Worm (Caenorhabditis elegans) whole organism, L2 larva: Measurements from ENCODE around the gene nkb-3.

Source experiments
- C34F6.9 ChIP-seq: fragments of 150-350 bp; optimal IDR thresholded peaks from 2 replicates; lab custom pipeline; 2014; ENCODE audit warnings: missing biosample characterization, missing genetic modification characterization
- F13H6.1 ChIP-seq: sonication (generic microtip); optimal IDR thresholded peaks from 2 replicates; lab custom pipeline; 2016; ENCODE audit warnings: missing genetic modification characterization, missing compliant biosample characterization
- R02D3.7 ChIP-seq: fragments of 150-350 bp; optimal IDR thresholded peaks from 2 replicates; lab custom pipeline; 2014; ENCODE audit warnings: missing biosample characterization, missing genetic modification characterization
- Y55F3AM.14 ChIP-seq: fragments of 200-800 bp; sonication (Bioruptor generic); optimal IDR thresholded peaks from 2 replicates; lab custom pipeline; 2018; ENCODE audit warnings: mild to moderate bottlenecking, missing genetic modification characterization, missing compliant biosample characterization
- aly-2 ChIP-seq: fragments of 150-350 bp; optimal IDR thresholded peaks from 2 replicates; lab custom pipeline; 2014; ENCODE audit warnings: missing biosample characterization, missing genetic modification characterization
- ama-1 ChIP-seq: fragments of 150-350 bp; optimal IDR thresholded peaks from 2 replicates; lab custom pipeline; 2018; ENCODE audit warnings: inconsistent platforms
- blmp-1 ChIP-seq: sonication (generic microtip); optimal IDR thresholded peaks from 2 replicates; lab custom pipeline; 2017; ENCODE audit warnings: missing genetic modification characterization, mild to moderate bottlenecking, missing compliant biosample characterization, antibody characterized with exemption, moderate library complexity; ENCODE audit not compliant: insufficient read depth
- ceh-82 ChIP-seq: fragments of 150-350 bp; optimal IDR thresholded peaks from 2 replicates; lab custom pipeline; 2014; ENCODE audit warnings: missing biosample characterization, missing genetic modification characterization
- crh-2 ChIP-seq: sonication (generic microtip); optimal IDR thresholded peaks from 2 replicates; lab custom pipeline; 2017; ENCODE audit warnings: missing biosample characterization, missing genetic modification characterization
- dmd-4 ChIP-seq: sonication (generic microtip); optimal IDR thresholded peaks from 2 replicates; lab custom pipeline; 2017; ENCODE audit warnings: missing biosample characterization, missing genetic modification characterization
- egl-27 ChIP-seq: sonication (generic microtip); optimal IDR thresholded peaks from 3 replicates; lab custom pipeline; 2017; ENCODE audit warnings: missing biosample characterization, missing genetic modification reagents, missing genetic modification characterization
- elt-1 ChIP-seq: fragments of 150-350 bp; optimal IDR thresholded peaks from 2 replicates; lab custom pipeline; 2014; ENCODE audit warnings: missing biosample characterization, missing genetic modification characterization
- elt-3 ChIP-seq: sonication (generic microtip); optimal IDR thresholded peaks from 2 replicates; lab custom pipeline; 2017; ENCODE audit warnings: missing biosample characterization, missing genetic modification characterization
- fos-1 ChIP-seq: fragments of 150-350 bp; optimal IDR thresholded peaks from 2 replicates; lab custom pipeline; 2014; ENCODE audit warnings: missing biosample characterization, missing genetic modification characterization
- gmeb-1 ChIP-seq: fragments of 150-350 bp; optimal IDR thresholded peaks from 2 replicates; lab custom pipeline; 2014; ENCODE audit warnings: missing biosample characterization, missing genetic modification characterization
- lin-13 ChIP-seq: fragments of 150-350 bp; optimal IDR thresholded peaks from 2 replicates; lab custom pipeline; 2014; ENCODE audit warnings: missing biosample characterization, missing genetic modification reagents, missing genetic modification characterization
- lsy-2 ChIP-seq, 2 experiments: fragments of 150-350 bp in 1 of 2; sonication (generic microtip) in 1 of 2; optimal IDR thresholded peaks; 2 replicates each; lab custom pipeline; 2014 to 2017; ENCODE audit warnings: missing biosample characterization in 2 of 2, missing genetic modification characterization in 2 of 2
- mab-5 ChIP-seq: fragments of 150-350 bp; optimal IDR thresholded peaks from 2 replicates; lab custom pipeline; 2014; ENCODE audit warnings: missing biosample characterization, missing genetic modification characterization
- nhr-10 ChIP-seq: sonication (generic microtip); optimal IDR thresholded peaks from 2 replicates; lab custom pipeline; 2017; ENCODE audit warnings: missing biosample characterization, missing genetic modification characterization
- nhr-11 ChIP-seq: fragments of 150-350 bp; optimal IDR thresholded peaks from 2 replicates; lab custom pipeline; 2014; ENCODE audit warnings: missing biosample characterization, missing genetic modification characterization
- nhr-129 ChIP-seq: fragments of 150-350 bp; optimal IDR thresholded peaks from 2 replicates; lab custom pipeline; 2014; ENCODE audit warnings: missing biosample characterization, missing genetic modification characterization
- nhr-21 ChIP-seq: fragments of 150-350 bp; optimal IDR thresholded peaks from 2 replicates; lab custom pipeline; 2014; ENCODE audit warnings: missing biosample characterization, missing genetic modification characterization
- nhr-237 ChIP-seq: fragments of 150-350 bp; optimal IDR thresholded peaks from 2 replicates; lab custom pipeline; 2014; ENCODE audit warnings: missing biosample characterization, missing genetic modification characterization
- nhr-25 ChIP-seq: fragments of 150-350 bp; sonication (generic microtip); optimal IDR thresholded peaks from 3 replicates; lab custom pipeline; 2014; ENCODE audit warnings: missing biosample characterization, missing genetic modification characterization
- peb-1 ChIP-seq: fragments of 150-350 bp; optimal IDR thresholded peaks from 2 replicates; lab custom pipeline; 2014; ENCODE audit warnings: missing biosample characterization, missing genetic modification characterization
- skn-1 ChIP-seq: sonication (generic microtip); optimal IDR thresholded peaks from 2 replicates; lab custom pipeline; 2017; ENCODE audit warnings: missing biosample characterization, missing genetic modification characterization
- sma-9 ChIP-seq, 2 experiments: fragments of 150-350 bp in 1 of 2; sonication (generic microtip) in 1 of 2; optimal IDR thresholded peaks; 2 replicates each; lab custom pipeline; 2014 to 2016; ENCODE audit warnings: missing genetic modification characterization in 2 of 2, mild to moderate bottlenecking in 1 of 2, missing biosample characterization in 1 of 2, missing compliant biosample characterization in 1 of 2, missing genetic modification reagents in 1 of 2, moderate library complexity in 1 of 2
- snpc-4 ChIP-seq: fragments of 150-350 bp; optimal IDR thresholded peaks from 2 replicates; lab custom pipeline; 2014; ENCODE audit warnings: missing biosample characterization, missing genetic modification characterization
- unc-39 ChIP-seq: fragments of 150-350 bp; optimal IDR thresholded peaks from 2 replicates; lab custom pipeline; 2014; ENCODE audit warnings: missing biosample characterization, missing genetic modification characterization
- unc-55 ChIP-seq: fragments of 150-350 bp; sonication (generic microtip); optimal IDR thresholded peaks from 3 replicates; lab custom pipeline; 2014; ENCODE audit warnings: missing biosample characterization, missing genetic modification reagents, missing genetic modification characterization
- unc-62 ChIP-seq: fragments of 150-350 bp; optimal IDR thresholded peaks from 2 replicates; lab custom pipeline; 2014; ENCODE audit warnings: missing biosample characterization, missing genetic modification reagents, missing genetic modification characterization
- zag-1 ChIP-seq: fragments of 150-350 bp; optimal IDR thresholded peaks from 2 replicates; lab custom pipeline; 2014; ENCODE audit warnings: missing biosample characterization, missing genetic modification characterization
- ztf-4 ChIP-seq: fragments of 150-350 bp; optimal IDR thresholded peaks from 2 replicates; lab custom pipeline; 2014; ENCODE audit warnings: missing biosample characterization, missing genetic modification characterization

Gene nkb-3

ce11 chrX:13770508-13770978 lies at the start of gene nkb-3:
Gene nkb-3, minus strand, starts transcription at chrX:13770558.
- TF ChIP-seq unc-55 (GFP tag; lab: Kevin White, UChicago), result peak; percentile 34
- no peak for TF ChIP-seq crh-2 (tag; lab: Kevin White, UChicago)
- TF ChIP-seq ama-1 (lab: Kevin White, UChicago), result peak; percentile 16

ce11 chrX:13818791-13819190 lies 48.4 kb upstream of the nkb-3 start:
- no peak for TF ChIP-seq C34F6.9
- peak; percentile 41 for TF ChIP-seq fos-1 (tag; lab: Kevin White, UChicago)

ce11 chrX:13811929-13812328 lies 41.6 kb upstream of the nkb-3 start:
- TF ChIP-seq ceh-82 (no peak), sma-9 (GFP tag; optimal IDR thresholded peaks at IDR 0.05; lab: Kevin White, UChicago) (peak; percentile 23), sma-9 (tag; optimal IDR thresholded peaks at IDR 0.05; lab: Kevin White, UChicago) (no peak), blmp-1 (tag; lab: Kevin White, UChicago) (no peak), lsy-2 (tag; optimal IDR thresholded peaks at IDR 0.05; lab: Kevin White, UChicago) (peak in 1 of 2 experiments; percentile 24), nhr-237 (tag; lab: Kevin White, UChicago) (no peak), F13H6.1 (tag; lab: Kevin White, UChicago) (no peak), C34F6.9 (peak; percentile 28), unc-62 (GFP tag; lab: Kevin White, UChicago) (no peak), unc-55 (GFP tag; lab: Kevin White, UChicago) (peak; percentile 11), zag-1 (tag; lab: Kevin White, UChicago) (peak; percentile 21)

- TF ChIP-seq skn-1 (no peak), nhr-237 (tag; lab: Kevin White, UChicago) (no peak), snpc-4 (tag; lab: Kevin White, UChicago) (no peak), nhr-129 (tag; lab: Kevin White, UChicago) (no peak)
- TF ChIP-seq, all 48 proteins: peak for 0
These were observed 40.8 kb upstream of the nkb-3 start for ce11 chrX:13811156-13811555.

ce11 chrX:13809773-13810172 lies 39.4 kb upstream of the nkb-3 start, which contains the start of gene obr-3:
Gene obr-3, minus strand, starts transcription at chrX:13809873.
- TF ChIP-seq nhr-129 (tag; lab: Kevin White, UChicago), result no peak
- TF ChIP-seq snpc-4 (tag; lab: Kevin White, UChicago), result no peak
- TF ChIP-seq zag-1 (tag; lab: Kevin White, UChicago), result no peak
- TF ChIP-seq C34F6.9, result no peak
- TF ChIP-seq peb-1 (tag; lab: Kevin White, UChicago), result no peak
- TF ChIP-seq aly-2 (tag; lab: Kevin White, UChicago), result no peak
- TF ChIP-seq unc-55 (GFP tag; lab: Kevin White, UChicago), result no peak
- no peak for TF ChIP-seq ztf-4 (tag; lab: Kevin White, UChicago)
- TF ChIP-seq elt-3 (tag; lab: Kevin White, UChicago), result no peak
- TF ChIP-seq R02D3.7 (tag; lab: Kevin White, UChicago), result no peak
- no peak for TF ChIP-seq dmd-4 (tag; lab: Kevin White, UChicago)
- TF ChIP-seq nhr-237 (tag; lab: Kevin White, UChicago), result no peak
- TF ChIP-seq nhr-25 (tag; lab: Kevin White, UChicago), result no peak
- TF ChIP-seq lin-13 (GFP tag; lab: Kevin White, UChicago), result no peak
- TF ChIP-seq ama-1 (lab: Kevin White, UChicago), result no peak
- TF ChIP-seq egl-27 (tag; lab: Kevin White, UChicago), result no peak
- TF ChIP-seq gmeb-1 (tag; lab: Kevin White, UChicago), result no peak
- no peak for TF ChIP-seq mab-5
- TF ChIP-seq ceh-82, result no peak

ce11 chrX:13803246-13803645 lies 32.9 kb upstream of the nkb-3 start:
- no peak for TF ChIP-seq F13H6.1 (tag; lab: Kevin White, UChicago)
- TF ChIP-seq nhr-10, result no peak
- TF ChIP-seq ceh-82, result no peak
- no peak for TF ChIP-seq nhr-129 (tag; lab: Kevin White, UChicago)
- no peak for TF ChIP-seq elt-1 (tag; lab: Kevin White, UChicago)
- peak; percentile 34 for TF ChIP-seq fos-1 (tag; lab: Kevin White, UChicago)
- TF ChIP-seq nhr-237 (tag; lab: Kevin White, UChicago), result no peak
- peak; percentile 43 for TF ChIP-seq sma-9 (GFP tag; optimal IDR thresholded peaks at IDR 0.05; lab: Kevin White, UChicago)
- TF ChIP-seq sma-9 (tag; optimal IDR thresholded peaks at IDR 0.05; lab: Kevin White, UChicago), result no peak
- TF ChIP-seq Y55F3AM.14 (GFP tag; lab: Kevin White, UChicago), result no peak
- no peak for TF ChIP-seq snpc-4 (tag; lab: Kevin White, UChicago)
- TF ChIP-seq elt-3 (tag; lab: Kevin White, UChicago), result no peak
- TF ChIP-seq unc-39 (tag; lab: Kevin White, UChicago), result no peak
- TF ChIP-seq egl-27 (tag; lab: Kevin White, UChicago), result no peak
- peak; percentile 37 for TF ChIP-seq crh-2 (tag; lab: Kevin White, UChicago)
- no peak for TF ChIP-seq nhr-21 (tag; lab: Kevin White, UChicago)
- no peak for TF ChIP-seq nhr-11
